Fruit fly (Drosophila melanogaster) whole organism: ENCODE data around the gene Prx4.

Experiments
- CG8478 ChIP-seq: fragments of >200 bp; optimal IDR thresholded peaks from 2 replicates; lab custom pipeline; 2018; ENCODE audit warnings: inconsistent platforms
- Dll ChIP-seq: fragments of >200 bp; optimal IDR thresholded peaks from 2 replicates; lab custom pipeline; 2017
- EcR ChIP-seq, 2 experiments: fragments of >200 bp; optimal IDR thresholded peaks; 2 replicates each; lab custom pipeline; 2017; ENCODE audit warnings: missing biosample characterization in 2 of 2, missing genetic modification characterization in 2 of 2, missing genetic modification reagents in 2 of 2
- pan ChIP-seq: fragments of >200 bp; optimal IDR thresholded peaks from 2 replicates; lab custom pipeline; 2017
- psq ChIP-seq: fragments of >200 bp; optimal IDR thresholded peaks from 2 replicates; lab custom pipeline; 2017
- usp ChIP-seq: fragments of >200 bp; optimal IDR thresholded peaks from 2 replicates; lab custom pipeline; 2017; ENCODE audit warnings: missing biosample characterization, missing genetic modification characterization, mixed read lengths

Gene Prx4

DNA sequence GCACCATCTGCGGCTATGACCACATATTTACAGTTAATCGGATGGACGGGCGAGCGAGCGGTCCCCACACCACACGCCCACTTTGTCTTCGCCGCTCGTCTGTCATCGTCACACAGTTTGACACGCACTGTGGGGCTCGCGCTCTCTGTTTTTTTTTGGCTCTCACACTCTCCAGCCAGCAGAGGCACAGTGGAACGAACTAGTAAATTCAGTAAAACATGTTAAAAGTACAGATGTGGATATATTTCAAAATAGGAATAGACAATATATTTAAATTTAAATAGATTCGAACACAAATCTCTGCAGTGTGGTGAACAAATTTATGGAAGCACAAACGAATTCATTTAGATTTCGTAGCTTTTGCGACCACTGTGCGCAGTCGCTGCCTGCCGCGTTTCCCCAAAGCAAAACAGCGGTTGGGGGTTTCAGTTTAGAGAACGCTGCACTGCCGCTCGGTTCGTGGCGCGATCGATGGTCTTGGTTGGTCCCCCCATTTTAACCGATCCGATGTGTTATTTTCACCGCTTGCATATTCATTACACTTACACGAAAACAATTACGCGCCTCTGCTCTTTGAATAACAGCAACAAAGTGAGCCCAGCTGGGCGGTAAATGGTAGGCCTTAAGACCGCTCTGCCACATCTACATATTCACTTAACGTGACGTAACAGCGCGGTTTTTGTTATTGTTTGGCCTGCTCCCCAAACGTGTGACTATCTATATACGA is 39.1 kb downstream of the Prx4 start:
- no peak for TF ChIP-seq Dll (lab: Kevin White, UChicago)
- TF ChIP-seq pan = no peak
- no peak for TF ChIP-seq psq (lab: Kevin White, UChicago)

DNA sequence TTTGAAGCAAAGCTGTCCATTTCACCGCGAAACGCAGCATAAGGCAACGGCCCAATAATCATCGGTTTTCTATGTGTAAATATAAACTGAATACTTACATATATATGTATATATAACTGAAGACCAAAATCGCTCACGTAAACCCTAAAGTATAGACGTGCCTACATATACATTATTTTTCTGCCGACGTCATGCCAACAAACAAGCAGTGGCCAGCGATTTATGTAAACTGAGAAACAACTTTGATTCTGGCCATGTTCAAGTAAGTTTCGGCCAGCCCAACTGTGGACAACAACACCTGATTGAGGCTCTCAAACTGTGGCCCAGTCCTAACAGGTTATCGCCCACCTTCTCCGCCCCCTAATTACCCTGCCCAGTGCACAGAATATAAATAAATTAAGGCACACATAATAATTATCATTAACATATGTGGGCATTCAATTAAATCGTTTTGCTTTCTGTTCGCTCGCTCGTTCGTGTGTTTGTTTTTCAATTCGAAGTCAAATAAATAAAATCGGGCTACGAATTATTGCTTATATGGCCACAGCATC is 39.9 kb downstream of the Prx4 start:
- TF ChIP-seq pan (no peak), usp (no peak), EcR (GFP tag; optimal IDR thresholded peaks at IDR 0.05; lab: Kevin White, UChicago) (no peak), psq (lab: Kevin White, UChicago) (no peak), Dll (lab: Kevin White, UChicago) (no peak), CG8478 (no peak)

DNA sequence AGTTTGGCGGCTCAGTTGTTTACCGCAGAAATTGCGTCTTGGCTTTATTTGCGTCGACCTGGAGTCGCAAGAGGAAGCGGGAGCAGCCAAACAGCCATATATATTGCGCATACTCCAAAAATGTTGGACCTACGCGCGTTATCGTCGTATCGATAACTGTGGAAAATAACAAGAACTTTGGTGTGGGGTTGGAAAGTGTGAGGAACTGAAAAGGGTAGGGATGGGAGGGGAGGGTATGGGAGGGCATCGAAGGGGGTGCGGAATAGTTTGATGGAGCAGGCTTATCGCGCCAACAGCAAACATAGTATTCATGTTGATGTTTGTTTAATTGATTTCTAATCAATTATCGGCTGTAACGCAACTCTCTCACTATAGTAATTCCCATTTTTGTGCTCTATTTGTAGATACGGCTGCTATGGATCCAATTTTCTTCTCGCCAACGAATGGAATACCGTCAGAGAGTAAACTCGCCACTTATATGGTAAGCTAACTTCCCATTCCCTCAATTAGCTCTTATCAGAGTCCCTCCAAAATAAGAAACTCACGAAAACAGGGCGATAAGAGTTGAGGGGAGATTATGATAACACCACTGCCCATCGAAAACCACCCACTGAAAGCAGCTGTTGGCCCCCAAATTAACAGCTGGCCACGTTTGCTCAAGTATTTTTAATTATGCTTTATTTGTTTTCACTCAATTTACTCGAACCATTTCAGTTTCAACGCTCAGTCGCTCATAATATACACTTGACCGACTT is 41.3 kb downstream of the Prx4 start:
- TF ChIP-seq CG8478 = no peak
- TF ChIP-seq EcR (GFP tag; optimal IDR thresholded peaks at IDR 0.05; lab: Kevin White, UChicago) = no peak
- no peak for TF ChIP-seq pan
- TF ChIP-seq usp = no peak
- no peak for TF ChIP-seq psq (lab: Kevin White, UChicago)
- no peak for TF ChIP-seq Dll (lab: Kevin White, UChicago)

DNA sequence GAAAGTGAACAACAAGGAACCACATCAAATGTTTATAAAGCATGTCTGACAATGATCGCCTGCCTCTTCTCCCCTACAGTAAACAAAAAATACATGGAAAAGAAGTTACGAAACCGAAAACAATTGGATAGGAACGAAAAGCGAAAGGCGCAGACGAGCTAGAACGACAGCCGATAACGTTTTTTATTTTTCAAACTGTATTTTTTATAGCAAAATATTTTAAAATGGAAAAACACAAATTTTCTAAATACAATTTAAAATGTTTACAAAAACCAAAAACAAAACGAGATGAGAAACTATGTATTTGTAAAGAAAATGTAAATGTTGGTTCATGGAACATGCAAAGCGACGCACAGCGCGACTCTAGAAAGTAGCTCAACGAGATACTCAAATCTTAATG is 46.9 kb downstream of the Prx4 start:
- TF ChIP-seq CG8478 (no peak), usp (no peak), EcR (GFP tag; optimal IDR thresholded peaks at IDR 0.05; lab: Kevin White, UChicago) (no peak), pan (no peak), Dll (lab: Kevin White, UChicago) (no peak), psq (lab: Kevin White, UChicago) (no peak)

DNA sequence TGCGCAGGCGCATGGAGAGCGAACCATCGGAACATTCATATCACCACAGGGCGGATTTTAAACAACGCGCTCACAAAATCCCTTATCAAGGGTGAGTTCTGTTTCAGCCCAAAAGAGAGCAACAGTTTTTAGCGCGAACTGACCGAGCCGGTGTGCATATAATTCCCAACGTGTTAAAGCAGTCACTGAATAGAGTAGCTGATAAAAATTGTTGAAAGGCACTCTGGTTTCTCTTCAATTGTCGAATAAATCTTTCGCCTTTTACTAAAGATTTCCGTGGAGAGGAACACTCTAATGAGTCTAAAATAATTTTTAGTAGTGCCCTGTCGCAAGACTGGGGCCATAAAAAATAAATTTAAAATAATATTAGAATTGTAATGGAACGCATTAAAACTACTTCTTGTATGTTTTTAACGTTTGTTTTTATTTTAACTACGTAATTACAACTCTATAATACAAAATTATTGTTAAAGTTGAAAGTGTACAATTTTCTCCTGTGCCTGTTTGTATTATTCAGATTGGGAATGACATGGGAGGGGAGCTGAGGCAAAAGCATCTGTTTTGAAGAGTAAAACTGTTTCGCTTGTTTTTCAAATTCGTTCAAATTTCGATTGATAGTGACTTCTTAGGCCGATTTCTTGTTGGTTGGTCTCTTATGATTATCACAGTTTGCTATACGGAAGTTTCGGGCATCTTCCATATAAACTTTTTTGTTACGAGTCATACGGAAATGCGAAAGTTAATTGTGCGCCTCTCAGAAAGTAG is 48.6 kb downstream of the Prx4 start:
- no peak for TF ChIP-seq CG8478
- TF ChIP-seq usp = no peak
- TF ChIP-seq Dll (lab: Kevin White, UChicago) = no peak
- no peak for TF ChIP-seq EcR (GFP tag; optimal IDR thresholded peaks at IDR 0.05; lab: Kevin White, UChicago)
- TF ChIP-seq psq (lab: Kevin White, UChicago) = no peak
- no peak for TF ChIP-seq pan
